Fruit fly (Drosophila melanogaster): ENCODE measurements around the gene mRpL1.

mRpL1 gene

DNA sequence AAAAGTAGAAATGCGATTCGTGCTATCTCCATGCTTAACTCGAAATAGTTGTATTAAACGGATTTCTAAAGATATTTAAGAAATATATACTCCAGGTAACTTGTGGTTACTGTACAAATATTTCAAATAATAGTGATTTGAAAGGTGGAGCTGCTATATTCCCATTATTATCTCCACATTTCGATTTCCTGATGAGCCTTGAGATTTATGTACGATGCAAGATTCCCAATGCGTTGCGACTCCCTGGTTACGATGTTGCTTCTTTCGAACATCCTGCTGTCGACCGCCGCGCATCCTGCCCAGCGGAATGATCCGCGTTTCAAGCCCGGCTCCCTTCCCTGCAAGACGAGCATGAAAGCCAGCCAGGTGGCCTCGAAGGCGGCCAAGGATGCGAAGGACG lies 10.8 kb downstream of the mRpL1 start, which contains the start of the genes CG11694 and CG11698:
Gene CG11694, minus strand, starts transcription at position 101 of the 400 bp plus-strand sequence.
Gene CG11698, plus strand, starts transcription at position 152 of the 400 bp plus-strand sequence.
- TF ChIP-seq h (GFP tag; optimal IDR thresholded peaks at IDR 0.05): no peak
- TF ChIP-seq Dif (GFP tag; optimal IDR thresholded peaks at IDR 0.05; ENCODE audit: partially characterized antibody): no peak
- TF ChIP-seq Rel (GFP tag; optimal IDR thresholded peaks at IDR 0.05): no peak
- no peak for TF ChIP-seq Rel (tag; optimal IDR thresholded peaks at IDR 0.05)
- TF ChIP-seq Myc (optimal IDR thresholded peaks at IDR 0.05): no peak
- TF ChIP-seq brk (GFP tag; optimal IDR thresholded peaks at IDR 0.05): no peak
- no peak for TF ChIP-seq lola (GFP tag; optimal IDR thresholded peaks at IDR 0.05)
- TF ChIP-seq Sp1 (GFP tag; optimal IDR thresholded peaks at IDR 0.05): no peak
- TF ChIP-seq sage (GFP tag; optimal IDR thresholded peaks at IDR 0.05): no peak
- TF ChIP-seq GATAd (GFP tag; optimal IDR thresholded peaks at IDR 0.05): no peak
- TF ChIP-seq Jra (GFP tag; optimal IDR thresholded peaks at IDR 0.05): no peak
- no peak for TF ChIP-seq OdsH (GFP tag; optimal IDR thresholded peaks at IDR 0.05)
- no peak for TF ChIP-seq jim (GFP tag; optimal IDR thresholded peaks at IDR 0.05)

DNA sequence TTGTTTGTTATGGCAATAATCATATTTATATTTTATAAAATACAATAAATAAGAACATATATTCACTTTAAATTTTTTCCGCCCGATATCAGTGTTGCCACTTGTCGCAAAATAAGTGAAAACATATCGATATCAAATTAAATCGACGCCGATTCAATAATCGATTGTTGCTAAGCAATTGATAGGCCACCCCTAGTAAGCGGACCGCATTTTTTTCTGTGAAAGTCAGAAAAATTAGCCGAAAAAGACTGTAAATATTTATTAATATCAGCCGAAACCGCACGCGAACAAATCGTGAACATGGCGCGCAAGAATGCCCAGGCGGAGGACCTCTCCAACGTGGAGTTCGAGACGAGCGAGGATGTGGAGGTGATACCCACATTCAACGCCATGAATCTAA lies 11.8 kb downstream of the mRpL1 start, which contains the start of gene CG7483:
Gene CG7483, plus strand, starts transcription at position 171 of the 400 bp plus-strand sequence.
- TF ChIP-seq Sp1 (GFP tag; optimal IDR thresholded peaks at IDR 0.05) (no peak), dsf (GFP tag; optimal IDR thresholded peaks at IDR 0.05; ENCODE audit: borderline replicate concordance) (no peak), lola (GFP tag; optimal IDR thresholded peaks at IDR 0.05) (no peak), Dfd (GFP tag; optimal IDR thresholded peaks at IDR 0.05) (no peak), sage (GFP tag; optimal IDR thresholded peaks at IDR 0.05) (no peak), dmrt93B (GFP tag; optimal IDR thresholded peaks at IDR 0.05) (no peak)

DNA sequence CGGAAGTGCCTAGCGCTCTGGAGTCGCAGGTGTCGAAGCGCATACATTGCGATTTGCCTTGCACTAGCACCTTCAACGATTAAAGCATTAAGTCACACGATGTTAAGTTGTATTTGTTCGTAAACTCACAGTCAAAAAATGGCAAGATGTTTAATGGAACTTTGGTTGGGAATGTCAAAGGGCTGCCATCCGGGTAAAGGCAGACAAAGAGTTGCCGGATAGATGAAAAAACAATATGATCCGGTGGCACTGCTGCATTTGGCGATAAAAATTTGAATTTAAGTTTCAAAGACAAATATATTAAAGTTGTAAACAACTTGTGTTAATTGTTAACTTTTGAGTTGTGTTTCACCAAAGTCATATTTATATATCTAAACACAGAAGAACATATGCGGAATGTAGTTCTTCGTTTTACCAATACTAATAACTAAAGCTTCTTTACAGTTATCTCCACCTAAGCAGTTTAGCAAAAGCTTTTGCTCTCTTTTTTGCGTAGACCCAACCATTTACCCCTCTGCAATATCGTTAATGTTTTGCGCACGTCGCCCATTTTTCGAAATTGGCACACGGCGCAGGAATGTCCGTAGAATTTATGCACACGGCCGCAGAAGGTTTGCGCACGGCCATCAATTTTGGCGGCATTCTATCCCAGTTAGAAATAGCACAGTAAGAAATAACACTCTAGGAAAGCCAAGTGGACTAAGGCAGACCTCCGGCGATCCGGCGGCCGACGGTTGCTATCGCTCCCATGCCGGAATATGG lies 15.3 kb downstream of the mRpL1 start, which contains the start of gene Coq2:
Gene Coq2, minus strand, starts transcription at position 200 of the 762 bp plus-strand sequence.
- TF ChIP-seq pan (optimal IDR thresholded peaks at IDR 0.05): no peak
- TF ChIP-seq br (GFP tag; optimal IDR thresholded peaks at IDR 0.05): no peak
- no peak for TF ChIP-seq tai (GFP tag; optimal IDR thresholded peaks at IDR 0.05)
- no peak for TF ChIP-seq lola (GFP tag; optimal IDR thresholded peaks at IDR 0.05)
- TF ChIP-seq Myc (optimal IDR thresholded peaks at IDR 0.05): peak; percentile 28
- TF ChIP-seq Sp1 (GFP tag; optimal IDR thresholded peaks at IDR 0.05): no peak
- TF ChIP-seq Mio (GFP tag; optimal IDR thresholded peaks at IDR 0.05): no peak
- TF ChIP-seq Hr83 (GFP tag; optimal IDR thresholded peaks at IDR 0.05; ENCODE audit: poor library complexity, severe bottlenecking): no peak
- peak; percentile 100 for TF ChIP-seq dl (GFP tag; optimal IDR thresholded peaks at IDR 0.05; ENCODE audit: insufficient read depth in 1 of 2, partially characterized antibody in 2 of 2)
- peak; percentile 100 for TF ChIP-seq Vsx2 (GFP tag; optimal IDR thresholded peaks at IDR 0.05; ENCODE audit: partially characterized antibody)
- TF ChIP-seq brk (GFP tag; optimal IDR thresholded peaks at IDR 0.05): no peak
- TF ChIP-seq jim (GFP tag; optimal IDR thresholded peaks at IDR 0.05): no peak
- no peak for TF ChIP-seq usp (GFP tag; optimal IDR thresholded peaks at IDR 0.05)
- no peak for TF ChIP-seq OdsH (GFP tag; optimal IDR thresholded peaks at IDR 0.05)
- no peak for TF ChIP-seq Abd-B (GFP tag; optimal IDR thresholded peaks at IDR 0.05)
- peak; percentile 100 for TF ChIP-seq Dif (GFP tag; optimal IDR thresholded peaks at IDR 0.05; ENCODE audit: partially characterized antibody)
- no peak for TF ChIP-seq Rel (GFP tag; optimal IDR thresholded peaks at IDR 0.05)
- no peak for TF ChIP-seq Rel (tag; optimal IDR thresholded peaks at IDR 0.05)
- no peak for TF ChIP-seq N (GFP tag; optimal IDR thresholded peaks at IDR 0.05)
- no peak for TF ChIP-seq sage (GFP tag; optimal IDR thresholded peaks at IDR 0.05)
- no peak for TF ChIP-seq dsf (GFP tag; optimal IDR thresholded peaks at IDR 0.05; ENCODE audit: borderline replicate concordance)

DNA sequence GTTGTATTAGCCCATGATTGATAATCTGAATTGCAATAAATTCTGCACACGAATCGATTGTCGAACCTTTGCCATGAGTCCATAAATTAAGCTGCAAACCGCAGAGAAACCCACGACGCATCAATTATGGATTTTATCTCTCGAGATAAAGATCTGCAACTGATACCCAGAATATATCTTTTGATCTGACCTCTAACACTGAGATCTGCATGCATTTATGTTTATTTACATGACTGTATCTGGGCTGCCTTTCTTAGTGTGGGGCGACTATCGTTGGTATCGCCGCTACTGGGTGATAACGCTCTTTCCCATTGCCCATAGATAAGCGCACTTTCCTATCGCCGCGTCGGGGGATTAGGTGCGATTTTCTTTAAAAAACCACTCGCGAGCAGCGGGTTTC lies 16.0 kb downstream of the mRpL1 start, which contains the start of gene Ctr1B:
Gene Ctr1B, plus strand, starts transcription at position 398 of the 400 bp plus-strand sequence.
- TF ChIP-seq Dif (GFP tag; optimal IDR thresholded peaks at IDR 0.05; ENCODE audit: partially characterized antibody) (peak; percentile 13), brk (GFP tag; optimal IDR thresholded peaks at IDR 0.05) (no peak), Jra (GFP tag; optimal IDR thresholded peaks at IDR 0.05) (no peak), fru (GFP tag; optimal IDR thresholded peaks at IDR 0.05) (no peak), dl (GFP tag; optimal IDR thresholded peaks at IDR 0.05; ENCODE audit: insufficient read depth in 1 of 2, partially characterized antibody in 2 of 2) (peak in 1 of 2 experiments; percentile 9), Vsx2 (GFP tag; optimal IDR thresholded peaks at IDR 0.05; ENCODE audit: partially characterized antibody) (peak; percentile 47)

DNA sequence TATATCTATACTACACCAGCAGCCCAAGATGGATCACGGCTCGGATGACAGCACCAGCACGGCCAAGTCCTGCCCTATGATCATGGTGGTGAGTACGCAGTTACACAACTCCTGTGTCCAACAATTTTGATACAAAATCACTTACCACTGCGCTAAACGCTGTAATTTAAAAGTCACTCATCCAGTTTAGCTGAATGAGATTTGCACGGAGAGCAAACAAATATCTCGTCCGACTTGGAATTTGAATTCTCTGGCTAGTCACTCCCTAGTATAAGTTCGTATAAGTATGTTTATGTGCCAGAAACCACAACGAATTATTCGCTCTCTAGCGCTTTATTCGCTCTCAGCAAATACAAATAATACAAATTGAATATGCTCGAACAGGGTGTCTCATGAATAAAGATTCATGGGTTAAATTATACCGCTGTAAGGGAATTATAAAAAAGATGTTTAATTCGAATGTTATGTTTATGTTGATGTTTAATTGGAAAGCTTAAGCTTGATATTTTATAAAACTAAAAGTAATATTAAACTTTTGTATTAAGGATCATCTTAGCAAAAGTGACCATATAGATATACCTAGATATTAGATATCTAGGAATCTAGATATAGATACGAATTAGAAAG lies 16.6 kb downstream of the mRpL1 start:
- TF ChIP-seq br (GFP tag; optimal IDR thresholded peaks at IDR 0.05) (no peak), Rel (GFP tag; optimal IDR thresholded peaks at IDR 0.05) (no peak), Rel (tag; optimal IDR thresholded peaks at IDR 0.05) (peak; percentile 57), foxo (GFP tag; optimal IDR thresholded peaks at IDR 0.05) (peak in 1 of 2 experiments; percentile 5), Mio (GFP tag; optimal IDR thresholded peaks at IDR 0.05) (no peak), jim (GFP tag; optimal IDR thresholded peaks at IDR 0.05) (no peak)
